Worm (Caenorhabditis elegans): ENCODE measurements around the gene col-174.

DNA sequence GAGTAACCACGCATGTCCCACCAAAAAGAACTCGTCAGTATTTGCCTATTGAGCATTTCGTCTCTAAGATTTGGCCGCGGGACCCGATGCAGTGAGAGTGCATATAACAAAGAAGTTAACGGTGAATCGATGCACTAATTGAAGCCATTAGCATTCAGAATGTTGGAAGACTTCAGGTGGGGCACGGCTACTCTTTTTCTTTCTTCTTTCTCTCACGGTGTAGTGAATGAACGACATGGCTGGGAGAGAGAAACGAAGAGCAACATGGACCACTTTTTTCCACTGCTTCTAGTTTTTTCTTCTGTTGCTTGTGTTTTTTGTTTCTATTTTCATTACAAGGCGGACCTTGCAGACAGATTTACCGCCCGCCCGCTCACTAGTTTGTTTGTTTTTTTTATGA is 5.5 kb upstream of the col-174 start:
- TF ChIP-seq sea-2 (GFP tag; IDR thresholded peaks at IDR 0.05) (no peak), lin-40 (tag; optimal IDR thresholded peaks at IDR 0.05) (no peak), attf-5 (GFP tag; optimal IDR thresholded peaks at IDR 0.05) (no peak)

Measured in whole organism, young adult.